ENCODE assay signal across 6 fruit fly cellular contexts in genomic region chrX:8896080-8896479, dm6.
TF ChIP-seq lines count a peak whose summit lies in the region.

No protein-coding gene starts in this region.

- peak; percentile 54 for TF ChIP-seq CTCF in whole organism, embryonic (GFP tag; optimal IDR thresholded peaks at IDR 0.05; lab: Kevin White, UChicago)

TF ChIP-seq in whole organism, 6 proteins besides CTCF, POLR2A, EP300 and RAD21:
- TF ChIP-seq psq (optimal IDR thresholded peaks at IDR 0.05; lab: Kevin White, UChicago) (no peak), pan (optimal IDR thresholded peaks at IDR 0.05; lab: Kevin White, UChicago) (peak; percentile 87), CG8478 (optimal IDR thresholded peaks at IDR 0.05; lab: Kevin White, UChicago) (no peak), Dll (optimal IDR thresholded peaks at IDR 0.05; lab: Kevin White, UChicago) (no peak), usp (GFP tag; optimal IDR thresholded peaks at IDR 0.05; lab: Kevin White, UChicago) (no peak)

TF ChIP-seq in whole organism, adult, 20 proteins besides CTCF, POLR2A, EP300 and RAD21 (continues in another document):
- TF ChIP-seq tj (GFP tag; optimal IDR thresholded peaks at IDR 0.05; lab: Kevin White, UChicago) (no peak), Hr96 (GFP tag; optimal IDR thresholded peaks at IDR 0.05; lab: Kevin White, UChicago) (no peak), cnc (optimal IDR thresholded peaks at IDR 0.05; lab: Kevin White, UChicago) (no peak), CG7045 (GFP tag; optimal IDR thresholded peaks at IDR 0.05; lab: Kevin White, UChicago) (peak; percentile 68), bab1 (GFP tag; optimal IDR thresholded peaks at IDR 0.05; lab: Kevin White, UChicago) (peak; percentile 91), toe (GFP tag; optimal IDR thresholded peaks at IDR 0.05; lab: Kevin White, UChicago) (no peak), Crg-1 (GFP tag; optimal IDR thresholded peaks at IDR 0.05; lab: Kevin White, UChicago) (peak; percentile 30), ovo (GFP tag; optimal IDR thresholded peaks at IDR 0.05; lab: Kevin White, UChicago) (peak; percentile 16), cic (GFP tag; optimal IDR thresholded peaks at IDR 0.05; lab: Kevin White, UChicago) (no peak), Mnt (GFP tag; optimal IDR thresholded peaks at IDR 0.05; lab: Kevin White, UChicago) (no peak), pad (GFP tag; optimal IDR thresholded peaks at IDR 0.05; lab: Kevin White, UChicago) (peak; percentile 72), CG12768 (GFP tag; optimal IDR thresholded peaks at IDR 0.05; lab: Kevin White, UChicago) (peak; percentile 67), kay (GFP tag; lab: Kevin White, UChicago; ENCODE audit: borderline replicate concordance) (no peak), CG14711 (tag; optimal IDR thresholded peaks at IDR 0.05; lab: Kevin White, UChicago) (peak; percentile 84), CG11617 (GFP tag; optimal IDR thresholded peaks at IDR 0.05; lab: Kevin White, UChicago) (peak; percentile 23), CG7101 (tag; optimal IDR thresholded peaks at IDR 0.05; lab: Kevin White, UChicago) (peak; percentile 89), CG33017 (tag; optimal IDR thresholded peaks at IDR 0.05; lab: Kevin White, UChicago) (peak; percentile 77), CG5204 (GFP tag; optimal IDR thresholded peaks at IDR 0.05; lab: Kevin White, UChicago) (no peak)

TF ChIP-seq in whole organism, embryonic, 481 proteins besides CTCF, POLR2A, EP300 and RAD21 (continues in another document):
- no peak for TF ChIP-seq cad (GFP tag; optimal IDR thresholded peaks at IDR 0.05; lab: Kevin White, UChicago)
- peak; percentile 70 for TF ChIP-seq CG33213 (GFP tag; optimal IDR thresholded peaks at IDR 0.05; lab: Kevin White, UChicago)
- peak; percentile 58 for TF ChIP-seq exex (tag; optimal IDR thresholded peaks at IDR 0.05; lab: Kevin White, UChicago)
- TF ChIP-seq Doc2 (GFP tag; IDR thresholded peaks at IDR 0.05; lab: Robert Waterston, UW), result peak; percentile 84
- peak; percentile 10 for TF ChIP-seq CHES-1-like (GFP tag; optimal IDR thresholded peaks at IDR 0.05; lab: Kevin White, UChicago)
- peak; percentile 95 for TF ChIP-seq CG17328 (GFP tag; IDR thresholded peaks at IDR 0.05; lab: Robert Waterston, UW)
- peak; percentile 94 for TF ChIP-seq Ada2b (GFP tag; IDR thresholded peaks at IDR 0.05; lab: Robert Waterston, UW)
- peak; percentile 84 for TF ChIP-seq CG12299 (tag; optimal IDR thresholded peaks at IDR 0.05; lab: Kevin White, UChicago)
- no peak for TF ChIP-seq Dp (GFP tag; optimal IDR thresholded peaks at IDR 0.05; lab: Kevin White, UChicago)
- peak; percentile 88 for TF ChIP-seq CG6854 (GFP tag; optimal IDR thresholded peaks at IDR 0.05; lab: Kevin White, UChicago)
- TF ChIP-seq CG6813 (GFP tag; optimal IDR thresholded peaks at IDR 0.05; lab: Kevin White, UChicago), result peak; percentile 91
- TF ChIP-seq CG9727 (GFP tag; optimal IDR thresholded peaks at IDR 0.05; lab: Kevin White, UChicago), result peak; percentile 92
- TF ChIP-seq MESR4 (GFP tag; optimal IDR thresholded peaks at IDR 0.05; lab: Kevin White, UChicago), result peak; percentile 40
- TF ChIP-seq CG17912 (GFP tag; optimal IDR thresholded peaks at IDR 0.05; lab: Kevin White, UChicago), result peak; percentile 77
- peak; percentile 85 for TF ChIP-seq CG10431 (GFP tag; optimal IDR thresholded peaks at IDR 0.05; lab: Kevin White, UChicago)
- TF ChIP-seq Atf6 (GFP tag; IDR thresholded peaks at IDR 0.05; lab: Robert Waterston, UW), result peak; percentile 96
- no peak for TF ChIP-seq hkb (optimal IDR thresholded peaks at IDR 0.05; lab: Kevin White, UChicago)
- peak; percentile 95 for TF ChIP-seq hkb (GFP tag; IDR thresholded peaks at IDR 0.05; lab: Robert Waterston, UW)

TF ChIP-seq in whole organism, prepupa, 60 proteins besides CTCF, POLR2A, EP300 and RAD21 (continues in another document):
- TF ChIP-seq Lpt (GFP tag; optimal IDR thresholded peaks at IDR 0.05; lab: Kevin White, UChicago) (peak; percentile 95), Blimp-1 (GFP tag; optimal IDR thresholded peaks at IDR 0.05; lab: Kevin White, UChicago) (peak; percentile 78), spab (GFP tag; optimal IDR thresholded peaks at IDR 0.05; lab: Kevin White, UChicago) (peak; percentile 83), fd85E (GFP tag; optimal IDR thresholded peaks at IDR 0.05; lab: Kevin White, UChicago) (peak; percentile 34), CG4318 (GFP tag; optimal IDR thresholded peaks at IDR 0.05; lab: Kevin White, UChicago) (peak; percentile 93), Ets21C (GFP tag; optimal IDR thresholded peaks at IDR 0.05; lab: Kevin White, UChicago) (peak; percentile 67), Smox (GFP tag; optimal IDR thresholded peaks at IDR 0.05; lab: Kevin White, UChicago) (peak; percentile 88), Eip75B (GFP tag; optimal IDR thresholded peaks at IDR 0.05; lab: Kevin White, UChicago) (peak; percentile 85), cyc (GFP tag; optimal IDR thresholded peaks at IDR 0.05; lab: Kevin White, UChicago) (peak; percentile 89), Sox102F (GFP tag; optimal IDR thresholded peaks at IDR 0.05; lab: Kevin White, UChicago) (peak; percentile 88), CG8119 (GFP tag; IDR thresholded peaks at IDR 0.05; lab: Robert Waterston, UW) (peak; percentile 96), Sox14 (GFP tag; optimal IDR thresholded peaks at IDR 0.05; lab: Kevin White, UChicago) (peak; percentile 90), CG11762 (GFP tag; optimal IDR thresholded peaks at IDR 0.05; lab: Kevin White, UChicago; ENCODE audit: insufficient read depth) (peak; percentile 89), CG16779 (tag; optimal IDR thresholded peaks at IDR 0.05; lab: Kevin White, UChicago) (peak; percentile 83), salr (GFP tag; optimal IDR thresholded peaks at IDR 0.05; lab: Kevin White, UChicago) (peak; percentile 76 to 85), lz (GFP tag; optimal IDR thresholded peaks at IDR 0.05; lab: Kevin White, UChicago) (peak; percentile 88), svp (GFP tag; lab: Kevin White, UChicago) (peak; percentile 95), achi (GFP tag; optimal IDR thresholded peaks at IDR 0.05; lab: Kevin White, UChicago) (peak; percentile 92)

TF ChIP-seq in whole organism, pupa, 21 proteins besides CTCF, POLR2A, EP300 and RAD21 (continues in another document):
- TF ChIP-seq CG9948 (tag; optimal IDR thresholded peaks at IDR 0.05; lab: Kevin White, UChicago) (peak; percentile 86), CG8159 (tag; optimal IDR thresholded peaks at IDR 0.05; lab: Kevin White, UChicago) (peak; percentile 86), fd96Ca (GFP tag; IDR thresholded peaks at IDR 0.05; lab: Robert Waterston, UW) (peak; percentile 97), gl (tag; optimal IDR thresholded peaks at IDR 0.05; lab: Kevin White, UChicago) (peak; percentile 70), rn (GFP tag; IDR thresholded peaks at IDR 0.05; lab: Robert Waterston, UW) (peak; percentile 96), Pif1A (GFP tag; optimal IDR thresholded peaks at IDR 0.05; lab: Kevin White, UChicago) (peak; percentile 91), CG14655 (GFP tag; optimal IDR thresholded peaks at IDR 0.05; lab: Kevin White, UChicago) (peak; percentile 94), CG34367 (tag; optimal IDR thresholded peaks at IDR 0.05; lab: Kevin White, UChicago) (peak; percentile 88), CG32121 (GFP tag; IDR thresholded peaks at IDR 0.05; lab: Robert Waterston, UW) (peak; percentile 98), D1 (tag; optimal IDR thresholded peaks at IDR 0.05; lab: Kevin White, UChicago) (peak; percentile 53), Snoo (tag; optimal IDR thresholded peaks at IDR 0.05; lab: Kevin White, UChicago) (peak; percentile 92), CG4496 (GFP tag; IDR thresholded peaks at IDR 0.05; lab: Robert Waterston, UW) (peak; percentile 98), CG10348 (GFP tag; IDR thresholded peaks at IDR 0.05; lab: Robert Waterston, UW) (peak; percentile 85), Ets98B (GFP tag; IDR thresholded peaks at IDR 0.05; lab: Robert Waterston, UW) (peak; percentile 98), CG17806 (tag; optimal IDR thresholded peaks at IDR 0.05; lab: Kevin White, UChicago) (peak; percentile 88), CG8301 (tag; optimal IDR thresholded peaks at IDR 0.05; lab: Kevin White, UChicago) (peak; percentile 94), CG12605 (GFP tag; IDR thresholded peaks at IDR 0.05; lab: Robert Waterston, UW) (peak; percentile 93), CG15710 (tag; optimal IDR thresholded peaks at IDR 0.05; lab: Kevin White, UChicago) (peak; percentile 88), EcR (GFP tag; optimal IDR thresholded peaks at IDR 0.05; lab: Kevin White, UChicago) (no peak), Pif1B (GFP tag; optimal IDR thresholded peaks at IDR 0.05; lab: Kevin White, UChicago) (peak; percentile 88)

TF ChIP-seq in whole organism, wandering third instar larva, 38 proteins besides CTCF, POLR2A, EP300 and RAD21 (continues in another document):
- TF ChIP-seq pan (optimal IDR thresholded peaks at IDR 0.05; lab: Kevin White, UChicago) (peak; percentile 51), woc (GFP tag; optimal IDR thresholded peaks at IDR 0.05; lab: Kevin White, UChicago) (peak; percentile 51), sage (GFP tag; optimal IDR thresholded peaks at IDR 0.05; lab: Kevin White, UChicago) (peak; percentile 90), Hr78 (GFP tag; optimal IDR thresholded peaks at IDR 0.05; lab: Kevin White, UChicago) (no peak), OdsH (GFP tag; optimal IDR thresholded peaks at IDR 0.05; lab: Kevin White, UChicago) (peak; percentile 93), psq (GFP tag; optimal IDR thresholded peaks at IDR 0.05; lab: Kevin White, UChicago) (peak; percentile 87), HLH106 (tag; optimal IDR thresholded peaks at IDR 0.05; lab: Kevin White, UChicago) (peak; percentile 93), tai (GFP tag; optimal IDR thresholded peaks at IDR 0.05; lab: Kevin White, UChicago) (peak; percentile 28), rgr (GFP tag; optimal IDR thresholded peaks at IDR 0.05; lab: Kevin White, UChicago) (peak; percentile 93), sv (GFP tag; optimal IDR thresholded peaks at IDR 0.05; lab: Kevin White, UChicago) (peak; percentile 90), CG32264 (GFP tag; optimal IDR thresholded peaks at IDR 0.05; lab: Kevin White, UChicago) (no peak), ey (GFP tag; optimal IDR thresholded peaks at IDR 0.05; lab: Kevin White, UChicago) (peak; percentile 84), Vsx2 (GFP tag; optimal IDR thresholded peaks at IDR 0.05; lab: Kevin White, UChicago; ENCODE audit: partially characterized antibody) (no peak), dl (GFP tag; optimal IDR thresholded peaks at IDR 0.05; lab: Kevin White, UChicago; ENCODE audit: insufficient read depth in 1 of 2, partially characterized antibody in 2 of 2) (no peak), CG9705 (GFP tag; optimal IDR thresholded peaks at IDR 0.05; lab: Kevin White, UChicago) (peak; percentile 56), Dfd (GFP tag; optimal IDR thresholded peaks at IDR 0.05; lab: Kevin White, UChicago) (no peak), h (GFP tag; optimal IDR thresholded peaks at IDR 0.05; lab: Kevin White, UChicago) (peak; percentile 93), lola (GFP tag; optimal IDR thresholded peaks at IDR 0.05; lab: Kevin White, UChicago) (no peak), jim (GFP tag; optimal IDR thresholded peaks at IDR 0.05; lab: Kevin White, UChicago) (no peak), Hr83 (GFP tag; optimal IDR thresholded peaks at IDR 0.05; lab: Kevin White, UChicago; ENCODE audit: poor library complexity, severe bottlenecking) (no peak), Dif (GFP tag; optimal IDR thresholded peaks at IDR 0.05; lab: Kevin White, UChicago; ENCODE audit: partially characterized antibody) (no peak), Hnf4 (GFP tag; optimal IDR thresholded peaks at IDR 0.05; lab: Kevin White, UChicago) (peak; percentile 89)
